4 worm cellular contexts compared by ENCODE assay signal in genomic region chrII:5599326-5600044, ce11.
A peak's percentile ranks its signal among the peaks of the same experiment; 100 is the strongest.
TF ChIP-seq lines count a peak whose summit lies in the region.

C17G10.10 (minus strand) TSS chrII:5599376.

TF ChIP-seq in whole organism, L1 larva, 84 proteins besides CTCF, POLR2A, EP300 and RAD21 (continued from another document and continues in another):
- peak; percentile 83 for TF ChIP-seq swsn-7 (tag; optimal IDR thresholded peaks at IDR 0.05; lab: Kevin White, UChicago)
- TF ChIP-seq C16A3.4 (tag; optimal IDR thresholded peaks at IDR 0.05; lab: Kevin White, UChicago), result peak; percentile 45
- TF ChIP-seq mdl-1 (tag; optimal IDR thresholded peaks at IDR 0.05; lab: Kevin White, UChicago), result peak in 1 of 2 experiments; percentile 82
- no peak for TF ChIP-seq ceh-63 (GFP tag; optimal IDR thresholded peaks at IDR 0.05; lab: Kevin White, UChicago)
- peak; percentile 34 to 76 for TF ChIP-seq lin-35 (GFP tag; optimal IDR thresholded peaks at IDR 0.05; lab: Kevin White, UChicago)
- peak; percentile 75 for TF ChIP-seq sup-37 (GFP tag; optimal IDR thresholded peaks at IDR 0.05; lab: Kevin White, UChicago)
- no peak for TF ChIP-seq zag-1 (tag; optimal IDR thresholded peaks at IDR 0.05; lab: Kevin White, UChicago)
- no peak for TF ChIP-seq ceh-88 (GFP tag; IDR thresholded peaks at IDR 0.05; lab: Robert Waterston, UW)
- peak; percentile 93 for TF ChIP-seq elt-2 (tag; optimal IDR thresholded peaks at IDR 0.05; lab: Kevin White, UChicago)
- peak; percentile 99 for TF ChIP-seq snpc-4 (tag; optimal IDR thresholded peaks at IDR 0.05; lab: Kevin White, UChicago)
- TF ChIP-seq alr-1 (tag; optimal IDR thresholded peaks at IDR 0.05; lab: Kevin White, UChicago; ENCODE audit: borderline replicate concordance), result no peak
- no peak for TF ChIP-seq ces-1 (GFP tag; optimal IDR thresholded peaks at IDR 0.05; lab: Kevin White, UChicago)
- TF ChIP-seq nhr-11 (tag; optimal IDR thresholded peaks at IDR 0.05; lab: Kevin White, UChicago), result peak; percentile 35
- TF ChIP-seq pax-3 (tag; optimal IDR thresholded peaks at IDR 0.05; lab: Kevin White, UChicago), result peak; percentile 19
- peak; percentile 57 for TF ChIP-seq hpl-2 (GFP tag; optimal IDR thresholded peaks at IDR 0.05; lab: Kevin White, UChicago)
- peak; percentile 6 for TF ChIP-seq egl-13 (tag; optimal IDR thresholded peaks at IDR 0.05; lab: Kevin White, UChicago)
- peak; percentile 4 for TF ChIP-seq efl-3 (GFP tag; optimal IDR thresholded peaks at IDR 0.05; lab: Kevin White, UChicago)
- peak; percentile 72 for TF ChIP-seq grh-1 (GFP tag; IDR thresholded peaks at IDR 0.05; lab: Robert Waterston, UW)
- TF ChIP-seq nhr-19 (GFP tag; conservative IDR thresholded peaks at IDR 0.05; lab: Robert Waterston, UW), result peak; percentile 88
- no peak for TF ChIP-seq nhr-237 (tag; optimal IDR thresholded peaks at IDR 0.05; lab: Kevin White, UChicago)
- TF ChIP-seq blmp-1 (tag; optimal IDR thresholded peaks at IDR 0.05; lab: Kevin White, UChicago), result peak; percentile 34
- TF ChIP-seq ceh-8 (GFP tag; optimal IDR thresholded peaks at IDR 0.05; lab: Kevin White, UChicago), result no peak
- peak; percentile 95 for TF ChIP-seq nhr-20 (tag; optimal IDR thresholded peaks at IDR 0.05; lab: Kevin White, UChicago)
- TF ChIP-seq unc-98 (GFP tag; IDR thresholded peaks at IDR 0.05; lab: Robert Waterston, UW), result no peak
- TF ChIP-seq fos-1 (tag; optimal IDR thresholded peaks at IDR 0.05; lab: Kevin White, UChicago), result peak; percentile 65
- peak; percentile 57 for TF ChIP-seq lin-13 (GFP tag; optimal IDR thresholded peaks at IDR 0.05; lab: Kevin White, UChicago)
- no peak for TF ChIP-seq hlh-4 (tag; optimal IDR thresholded peaks at IDR 0.05; lab: Kevin White, UChicago)
- TF ChIP-seq C34B4.2 (tag; optimal IDR thresholded peaks at IDR 0.05; lab: Kevin White, UChicago), result no peak
- TF ChIP-seq jun-1 (tag; optimal IDR thresholded peaks at IDR 0.05; lab: Kevin White, UChicago), result peak; percentile 56
- peak; percentile 95 for TF ChIP-seq ama-1 (optimal IDR thresholded peaks at IDR 0.05; lab: Kevin White, UChicago)
- TF ChIP-seq nhr-47 (tag; optimal IDR thresholded peaks at IDR 0.05; lab: Kevin White, UChicago), result peak; percentile 86
- TF ChIP-seq nhr-28 (tag; optimal IDR thresholded peaks at IDR 0.05; lab: Kevin White, UChicago), result no peak
- TF ChIP-seq lin-14 (GFP tag; optimal IDR thresholded peaks at IDR 0.05; lab: Kevin White, UChicago), result peak; percentile 82

TF ChIP-seq in whole organism, L3 larva, 47 proteins besides CTCF, POLR2A, EP300 and RAD21 (continued from another document):
- TF ChIP-seq ceh-82 (tag; optimal IDR thresholded peaks at IDR 0.05; lab: Kevin White, UChicago), result peak; percentile 60
- TF ChIP-seq nhr-237 (tag; optimal IDR thresholded peaks at IDR 0.05; lab: Kevin White, UChicago), result no peak
- no peak for TF ChIP-seq egl-27 (tag; optimal IDR thresholded peaks at IDR 0.05; lab: Kevin White, UChicago)

TF ChIP-seq in whole organism, L4 larva, 104 proteins besides CTCF, POLR2A, EP300 and RAD21 (continued from another document and continues in another):
- no peak for TF ChIP-seq ceh-62 (tag; optimal IDR thresholded peaks at IDR 0.05; lab: Kevin White, UChicago)
- no peak for TF ChIP-seq unc-39 (tag; optimal IDR thresholded peaks at IDR 0.05; lab: Kevin White, UChicago)
- TF ChIP-seq lin-15B (tag; optimal IDR thresholded peaks at IDR 0.05; lab: Kevin White, UChicago), result no peak
- peak; percentile 47 for TF ChIP-seq F49E8.2 (tag; optimal IDR thresholded peaks at IDR 0.05; lab: Kevin White, UChicago; ENCODE audit: borderline replicate concordance)
- peak; percentile 88; the same call in 1 of the 2 replicates for TF ChIP-seq T26A8.4 (GFP tag; IDR thresholded peaks at IDR 0.05; lab: Robert Waterston, UW)
- peak; percentile 36 for TF ChIP-seq dpl-1 (GFP tag; optimal IDR thresholded peaks at IDR 0.05; lab: Kevin White, UChicago)
- no peak for TF ChIP-seq ZK546.5 (tag; optimal IDR thresholded peaks at IDR 0.05; lab: Kevin White, UChicago)
- no peak for TF ChIP-seq gei-8 (GFP tag; optimal IDR thresholded peaks at IDR 0.05; lab: Kevin White, UChicago)
- TF ChIP-seq egl-27 (tag; optimal IDR thresholded peaks at IDR 0.05; lab: Kevin White, UChicago), result no peak
- no peak for TF ChIP-seq dmd-8 (GFP tag; IDR thresholded peaks at IDR 0.05; lab: Robert Waterston, UW)
- TF ChIP-seq nhr-41 (GFP tag; IDR thresholded peaks at IDR 0.05; lab: Robert Waterston, UW), result no peak
- TF ChIP-seq sdz-12 (GFP tag; optimal IDR thresholded peaks at IDR 0.05; lab: Kevin White, UChicago), result no peak
- TF ChIP-seq ceh-28 (tag; optimal IDR thresholded peaks at IDR 0.05; lab: Kevin White, UChicago), result no peak
- TF ChIP-seq ces-1 (GFP tag; optimal IDR thresholded peaks at IDR 0.05; lab: Kevin White, UChicago), result no peak
- no peak for TF ChIP-seq fkh-10 (GFP tag; optimal IDR thresholded peaks at IDR 0.05; lab: Kevin White, UChicago)
- no peak for TF ChIP-seq vab-7 (GFP tag; IDR thresholded peaks at IDR 0.05; lab: Robert Waterston, UW)
- TF ChIP-seq skn-1 (tag; optimal IDR thresholded peaks at IDR 0.05; lab: Kevin White, UChicago), result no peak
- peak; percentile 33; the same call in 1 of the 2 replicates for TF ChIP-seq lin-1 (GFP tag; IDR thresholded peaks at IDR 0.05; lab: Robert Waterston, UW)
- no peak for TF ChIP-seq cey-2 (tag; optimal IDR thresholded peaks at IDR 0.05; lab: Kevin White, UChicago; ENCODE audit: borderline replicate concordance, insufficient read depth)
- TF ChIP-seq lir-3 (tag; optimal IDR thresholded peaks at IDR 0.05; lab: Kevin White, UChicago), result no peak
- peak; percentile 76 for TF ChIP-seq hlh-11 (tag; optimal IDR thresholded peaks at IDR 0.05; lab: Kevin White, UChicago)
- no peak for TF ChIP-seq mxl-2 (GFP tag; conservative IDR thresholded peaks at IDR 0.05; lab: Robert Waterston, UW)
- TF ChIP-seq arid-1 (GFP tag; conservative IDR thresholded peaks at IDR 0.05; lab: Robert Waterston, UW), result 0 out of 2 replicates have a peak, but pooled peaks have one; percentile 44
- peak; percentile 33 for TF ChIP-seq pqm-1 (tag; optimal IDR thresholded peaks at IDR 0.05; lab: Kevin White, UChicago)
- peak; percentile 3 to 64 for TF ChIP-seq mdl-1 (tag; optimal IDR thresholded peaks at IDR 0.05; lab: Kevin White, UChicago)
- TF ChIP-seq lin-39 (tag; optimal IDR thresholded peaks at IDR 0.05; lab: Kevin White, UChicago), result no peak
- no peak for TF ChIP-seq tra-1 (GFP tag; IDR thresholded peaks at IDR 0.05; lab: Robert Waterston, UW)
- TF ChIP-seq aha-1 (tag; lab: Kevin White, UChicago), result peak; percentile 88
- no peak for TF ChIP-seq ztf-11 (tag; optimal IDR thresholded peaks at IDR 0.05; lab: Kevin White, UChicago)
- TF ChIP-seq hif-1 (tag; optimal IDR thresholded peaks at IDR 0.05; lab: Kevin White, UChicago), result no peak
- TF ChIP-seq lin-13 (GFP tag; optimal IDR thresholded peaks at IDR 0.05; lab: Kevin White, UChicago), result peak; percentile 39
- TF ChIP-seq spr-1 (tag; optimal IDR thresholded peaks at IDR 0.05; lab: Kevin White, UChicago), result peak; percentile 76
- no peak for TF ChIP-seq Y105C5A.15 (GFP tag; IDR thresholded peaks at IDR 0.05; lab: Robert Waterston, UW)
- peak; percentile 72 for TF ChIP-seq nhr-28 (tag; optimal IDR thresholded peaks at IDR 0.05; lab: Kevin White, UChicago)
- TF ChIP-seq nhr-48 (tag; optimal IDR thresholded peaks at IDR 0.05; lab: Kevin White, UChicago), result peak; percentile 66
- TF ChIP-seq madf-5 (GFP tag; IDR thresholded peaks at IDR 0.05; lab: Robert Waterston, UW), result no peak
- TF ChIP-seq nhr-25 (tag; optimal IDR thresholded peaks at IDR 0.05; lab: Kevin White, UChicago; ENCODE audit: borderline replicate concordance, insufficient read depth), result no peak
- TF ChIP-seq Y5F2A.4 (GFP tag; optimal IDR thresholded peaks at IDR 0.05; lab: Kevin White, UChicago), result no peak
- peak; percentile 67 for TF ChIP-seq mep-1 (tag; optimal IDR thresholded peaks at IDR 0.05; lab: Kevin White, UChicago)
- peak; percentile 24 for TF ChIP-seq F10B5.3 (tag; optimal IDR thresholded peaks at IDR 0.05; lab: Kevin White, UChicago)
- TF ChIP-seq ama-1 (optimal IDR thresholded peaks at IDR 0.05; lab: Kevin White, UChicago), result peak; percentile 97
- TF ChIP-seq nhr-42 (GFP tag; IDR thresholded peaks at IDR 0.05; lab: Robert Waterston, UW), result peak; percentile 74
- TF ChIP-seq mdt-29 (GFP tag; IDR thresholded peaks at IDR 0.05; lab: Robert Waterston, UW), result no peak
- TF ChIP-seq zip-2 (tag; optimal IDR thresholded peaks at IDR 0.05; lab: Kevin White, UChicago), result no peak
- peak; percentile 82 for TF ChIP-seq hlh-30 (tag; optimal IDR thresholded peaks at IDR 0.05; lab: Kevin White, UChicago; ENCODE audit: insufficient read depth)
- TF ChIP-seq ztf-7 (tag; optimal IDR thresholded peaks at IDR 0.05; lab: Kevin White, UChicago), result peak; percentile 68
- no peak for TF ChIP-seq daf-12 (tag; optimal IDR thresholded peaks at IDR 0.05; lab: Kevin White, UChicago)
- TF ChIP-seq Y48G9A.11 (GFP tag; IDR thresholded peaks at IDR 0.05; lab: Robert Waterston, UW), result no peak
- TF ChIP-seq lin-29 (GFP tag; IDR thresholded peaks at IDR 0.05; lab: Robert Waterston, UW), result no peak
- TF ChIP-seq daf-8 (GFP tag; IDR thresholded peaks at IDR 0.05; lab: Robert Waterston, UW), result no peak
- peak; percentile 53 for TF ChIP-seq nhr-6 (tag; optimal IDR thresholded peaks at IDR 0.05; lab: Kevin White, UChicago)

TF ChIP-seq in whole organism, young adult, 124 proteins besides CTCF, POLR2A, EP300 and RAD21 (continued from another document):
- TF ChIP-seq F49E8.2 (tag; optimal IDR thresholded peaks at IDR 0.05; lab: Kevin White, UChicago; ENCODE audit: insufficient read depth) (peak; percentile 88), hsf-1 (GFP tag; IDR thresholded peaks at IDR 0.05; lab: Robert Waterston, UW) (no peak), athp-1 (tag; optimal IDR thresholded peaks at IDR 0.05; lab: Kevin White, UChicago) (no peak), attf-5 (GFP tag; optimal IDR thresholded peaks at IDR 0.05; lab: Kevin White, UChicago) (no peak), repo-1 (tag; optimal IDR thresholded peaks at IDR 0.05; lab: Kevin White, UChicago) (peak; percentile 78), nhr-90 (tag; optimal IDR thresholded peaks at IDR 0.05; lab: Kevin White, UChicago) (no peak), ztf-25 (GFP tag; IDR thresholded peaks at IDR 0.05; lab: Robert Waterston, UW) (no peak), ets-4 (GFP tag; optimal IDR thresholded peaks at IDR 0.05; lab: Kevin White, UChicago) (no peak), cebp-2 (GFP tag; IDR thresholded peaks at IDR 0.05; lab: Robert Waterston, UW) (no peak), F39B2.1 (GFP tag; IDR thresholded peaks at IDR 0.05; lab: Robert Waterston, UW) (0 out of 2 replicates have a peak, but pooled peaks have one; percentile 37), nhr-27 (tag; optimal IDR thresholded peaks at IDR 0.05; lab: Kevin White, UChicago) (no peak), ztf-22 (GFP tag; optimal IDR thresholded peaks at IDR 0.05; lab: Kevin White, UChicago) (no peak), nhr-179 (tag; optimal IDR thresholded peaks at IDR 0.05; lab: Kevin White, UChicago) (no peak), ekl-4 (GFP tag; IDR thresholded peaks at IDR 0.05; lab: Robert Waterston, UW) (peak; percentile 73; the same call in 1 of the 2 replicates), sdz-38 (tag; optimal IDR thresholded peaks at IDR 0.05; lab: Kevin White, UChicago) (no peak), madf-3 (GFP tag; IDR thresholded peaks at IDR 0.05; lab: Robert Waterston, UW) (0 out of 2 replicates have a peak, but pooled peaks have one; percentile 13), ccch-3 (GFP tag; optimal IDR thresholded peaks at IDR 0.05; lab: Kevin White, UChicago) (no peak), Y56A3A.18 (GFP tag; IDR thresholded peaks at IDR 0.05; lab: Robert Waterston, UW) (no peak), ceh-58 (GFP tag; IDR thresholded peaks at IDR 0.05; lab: Robert Waterston, UW) (no peak), ceh-91 (GFP tag; IDR thresholded peaks at IDR 0.05; lab: Robert Waterston, UW) (peak; percentile 12; the same call in 1 of the 2 replicates), F52B5.7 (tag; optimal IDR thresholded peaks at IDR 0.05; lab: Kevin White, UChicago) (no peak), bed-2 (GFP tag; IDR thresholded peaks at IDR 0.05; lab: Robert Waterston, UW) (no peak), nfya-1 (tag; optimal IDR thresholded peaks at IDR 0.05; lab: Kevin White, UChicago; ENCODE audit: borderline replicate concordance, insufficient read depth) (no peak), ztf-3 (GFP tag; optimal IDR thresholded peaks at IDR 0.05; lab: Kevin White, UChicago) (no peak), rpc-1 (optimal IDR thresholded peaks at IDR 0.05; lab: Kevin White, UChicago) (no peak), rpc-1 (tag; optimal IDR thresholded peaks at IDR 0.05; lab: Kevin White, UChicago) (peak; percentile 15), T07F8.4 (tag; optimal IDR thresholded peaks at IDR 0.05; lab: Kevin White, UChicago) (no peak), him-1 (tag; optimal IDR thresholded peaks at IDR 0.05; lab: Kevin White, UChicago) (peak; percentile 94), zfh-2 (GFP tag; conservative IDR thresholded peaks at IDR 0.05; lab: Robert Waterston, UW) (no peak), B0336.3 (GFP tag; IDR thresholded peaks at IDR 0.05; lab: Robert Waterston, UW) (peak; percentile 78), snpc-1.3 (tag; optimal IDR thresholded peaks at IDR 0.05; lab: Kevin White, UChicago; ENCODE audit: insufficient read depth) (peak; percentile 87), nhr-120 (GFP tag; IDR thresholded peaks at IDR 0.05; lab: Robert Waterston, UW) (no peak), mel-28 (tag; optimal IDR thresholded peaks at IDR 0.05; lab: Kevin White, UChicago; ENCODE audit: borderline replicate concordance) (no peak), nfya-2 (GFP tag; IDR thresholded peaks at IDR 0.05; lab: Robert Waterston, UW) (no peak), lin-26 (GFP tag; IDR thresholded peaks at IDR 0.05; lab: Robert Waterston, UW) (no peak), F23B12.7 (tag; optimal IDR thresholded peaks at IDR 0.05; lab: Kevin White, UChicago; ENCODE audit: insufficient read depth) (peak; percentile 77), ZK185.1 (tag; optimal IDR thresholded peaks at IDR 0.05; lab: Kevin White, UChicago; ENCODE audit: poor library complexity, severe bottlenecking) (peak; percentile 76), Y53F4B.3 (GFP tag; IDR thresholded peaks at IDR 0.05; lab: Robert Waterston, UW) (no peak), xnd-1 (tag; optimal IDR thresholded peaks at IDR 0.05; lab: Kevin White, UChicago) (peak; percentile 57), ceh-27 (GFP tag; optimal IDR thresholded peaks at IDR 0.05; lab: Kevin White, UChicago) (peak; percentile 4), let-607 (tag; optimal IDR thresholded peaks at IDR 0.05; lab: Kevin White, UChicago) (peak; percentile 19 to 37), dox-1 (GFP tag; IDR thresholded peaks at IDR 0.05; lab: Robert Waterston, UW) (peak; percentile 79), ceh-79 (tag; optimal IDR thresholded peaks at IDR 0.05; lab: Kevin White, UChicago) (no peak), Y53G8AR.9 (GFP tag; conservative IDR thresholded peaks at IDR 0.05; lab: Robert Waterston, UW) (peak; percentile 64; the same call in 1 of the 2 replicates), efl-1 (GFP tag; optimal IDR thresholded peaks at IDR 0.05; lab: Kevin White, UChicago) (peak; percentile 21), B0035.1 (tag; optimal IDR thresholded peaks at IDR 0.05; lab: Kevin White, UChicago) (no peak), B0261.1 (tag; optimal IDR thresholded peaks at IDR 0.05; lab: Kevin White, UChicago) (peak; percentile 9), egrh-3 (GFP tag; IDR thresholded peaks at IDR 0.05; lab: Robert Waterston, UW) (0 out of 2 replicates have a peak, but pooled peaks have one; percentile 8)
